Fruit fly (Drosophila melanogaster): ENCODE results near the gene pall.

Gene pall

DNA sequence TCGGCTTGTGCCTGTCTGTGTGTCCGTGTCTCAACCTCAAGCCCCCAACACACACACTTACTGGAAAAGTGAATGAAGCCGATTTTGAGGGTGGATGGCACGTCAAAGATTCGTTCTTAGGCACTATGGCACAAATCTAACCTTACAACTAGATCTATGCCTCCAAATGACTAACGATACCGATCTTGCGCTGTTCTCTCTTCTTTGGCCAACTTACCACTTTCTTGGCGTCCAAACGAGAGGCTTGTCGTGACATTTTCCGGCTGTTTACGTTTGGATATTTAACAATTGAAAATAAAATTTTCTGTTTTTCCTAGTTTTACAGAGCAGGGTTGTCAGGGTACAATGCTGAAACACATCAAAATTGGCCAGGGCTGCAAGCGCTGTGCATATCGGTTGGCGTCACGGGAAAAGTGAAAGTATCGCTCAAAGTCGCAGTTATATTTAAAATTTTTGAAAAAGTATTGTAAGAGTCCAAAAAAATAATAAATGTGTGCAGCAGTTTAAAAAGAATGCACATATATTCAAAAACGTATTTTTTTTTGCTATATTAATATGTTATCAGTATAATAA lies 45.6 kb downstream of the pall start, which contains the start of the genes Bet3 and Nf-YA:
TSS of gene Bet3 (minus strand) at position 361 of the 573 bp plus-strand sequence.
TSS of gene Nf-YA (minus strand) at position 361 of the 573 bp plus-strand sequence.
- TF ChIP-seq psq (optimal IDR thresholded peaks at IDR 0.05) (no peak), h (optimal IDR thresholded peaks at IDR 0.05) (no peak), Myc (optimal IDR thresholded peaks at IDR 0.05) (no peak), Sin3A (optimal IDR thresholded peaks at IDR 0.05) (no peak), insv (optimal IDR thresholded peaks at IDR 0.05) (no peak), ttk (optimal IDR thresholded peaks at IDR 0.05) (no peak)

DNA sequence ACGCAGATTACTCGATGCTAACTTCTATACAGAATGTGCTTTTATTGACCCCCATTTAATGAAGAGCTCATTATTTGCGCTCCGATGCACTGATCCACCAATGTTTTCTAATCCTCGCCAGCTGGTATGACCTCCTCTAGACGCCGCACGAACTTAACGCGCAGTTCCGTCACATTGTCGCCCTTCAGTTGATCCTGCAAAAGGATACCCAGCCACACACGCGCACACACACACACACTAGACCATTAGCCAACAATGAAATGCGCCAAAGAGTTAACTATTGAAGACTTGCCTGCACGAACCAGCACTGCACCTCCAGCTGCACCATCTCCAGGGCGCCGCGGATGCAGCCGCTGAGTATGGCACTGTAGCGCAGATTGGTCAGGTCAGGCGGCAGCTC lies 48.7 kb downstream of the pall start:
- TF ChIP-seq ttk (optimal IDR thresholded peaks at IDR 0.05): no peak
- no peak for TF ChIP-seq h (optimal IDR thresholded peaks at IDR 0.05)
- no peak for TF ChIP-seq insv (optimal IDR thresholded peaks at IDR 0.05)
